Fruit fly (Drosophila melanogaster): Measurements from ENCODE around the gene CG3225.

The CG3225 gene

dm6 chr2L:4850356-4850755, 32.3 kb upstream of the CG3225 start, which contains the start of the genes mRpS2 and Mon1 (continued):
- TF ChIP-seq CG11723 (GFP tag; optimal IDR thresholded peaks at IDR 0.05) (peak; percentile 84), CG9817 (tag; optimal IDR thresholded peaks at IDR 0.05) (peak; percentile 94), Dip3 (GFP tag; optimal IDR thresholded peaks at IDR 0.05) (peak; percentile 83), CG10959 (GFP tag; IDR thresholded peaks at IDR 0.05) (peak; percentile 83), luna (GFP tag; optimal IDR thresholded peaks at IDR 0.05) (peak; percentile 34), unc-4 (GFP tag; IDR thresholded peaks at IDR 0.05; ENCODE audit: partially characterized antibody) (peak; percentile 36; the same call in 1 of the 2 replicates), CG3281 (GFP tag; optimal IDR thresholded peaks at IDR 0.05) (peak; percentile 95), CG4730 (GFP tag; IDR thresholded peaks at IDR 0.05) (peak; percentile 96), Ptx1 (GFP tag; IDR thresholded peaks at IDR 0.05) (peak; percentile 98), fd96Cb (tag; optimal IDR thresholded peaks at IDR 0.05) (peak; percentile 94), h (optimal IDR thresholded peaks at IDR 0.05) (no peak), Sox100B (GFP tag; optimal IDR thresholded peaks at IDR 0.05) (peak; percentile 90), CG11093 (GFP tag; IDR thresholded peaks at IDR 0.05) (peak; percentile 86), Mes4 (GFP tag; optimal IDR thresholded peaks at IDR 0.05) (peak; percentile 23), gce (GFP tag; IDR thresholded peaks at IDR 0.05) (peak; percentile 95), Fer3 (tag; optimal IDR thresholded peaks at IDR 0.05) (peak; percentile 97), rib (GFP tag; IDR thresholded peaks at IDR 0.05) (peak; percentile 89), scrt (GFP tag; optimal IDR thresholded peaks at IDR 0.05) (peak; percentile 88), CG33557 (GFP tag; optimal IDR thresholded peaks at IDR 0.05) (peak; percentile 81), CG34422 (GFP tag; IDR thresholded peaks at IDR 0.05) (peak; percentile 98), CG12299 (tag; optimal IDR thresholded peaks at IDR 0.05) (peak; percentile 91), Side (GFP tag; optimal IDR thresholded peaks at IDR 0.05) (peak; percentile 65), CG9797 (GFP tag; optimal IDR thresholded peaks at IDR 0.05) (peak; percentile 16), inv (GFP tag; IDR thresholded peaks at IDR 0.05; ENCODE audit: partially characterized antibody) (no peak), Optix (GFP tag; IDR thresholded peaks at IDR 0.05) (peak; percentile 85), Hr3 (GFP tag; optimal IDR thresholded peaks at IDR 0.05) (peak; percentile 96), NfI (GFP tag; optimal IDR thresholded peaks at IDR 0.05) (peak; percentile 95), CG5180 (GFP tag; optimal IDR thresholded peaks at IDR 0.05) (peak; percentile 74), CG18262 (tag; optimal IDR thresholded peaks at IDR 0.05) (peak; percentile 96), dati (GFP tag; IDR thresholded peaks at IDR 0.05) (peak; percentile 92), cwo (GFP tag; optimal IDR thresholded peaks at IDR 0.05) (peak; percentile 91), chinmo (GFP tag; IDR thresholded peaks at IDR 0.05; ENCODE audit: partially characterized antibody) (no peak), CG3163 (GFP tag; optimal IDR thresholded peaks at IDR 0.05) (no peak), kah (GFP tag; optimal IDR thresholded peaks at IDR 0.05) (peak; percentile 70), CG11456 (GFP tag; IDR thresholded peaks at IDR 0.05) (peak; percentile 97), MTF-1 (GFP tag; optimal IDR thresholded peaks at IDR 0.05; ENCODE audit: borderline replicate concordance) (peak; percentile 84), trem (tag; optimal IDR thresholded peaks at IDR 0.05) (peak; percentile 94), CG32532 (GFP tag; IDR thresholded peaks at IDR 0.05) (peak; percentile 98), wek (GFP tag; optimal IDR thresholded peaks at IDR 0.05) (peak; percentile 79), eyg (GFP tag; optimal IDR thresholded peaks at IDR 0.05) (peak; percentile 18), salm (tag; optimal IDR thresholded peaks at IDR 0.05) (peak; percentile 72), CG3838 (GFP tag; optimal IDR thresholded peaks at IDR 0.05) (peak; percentile 70), CG6791 (GFP tag; IDR thresholded peaks at IDR 0.05; ENCODE audit: partially characterized antibody) (no peak), CG13123 (GFP tag; optimal IDR thresholded peaks at IDR 0.05) (peak; percentile 91), sd (tag; optimal IDR thresholded peaks at IDR 0.05) (no peak), CG3847 (GFP tag; IDR thresholded peaks at IDR 0.05) (peak; percentile 96), CG1602 (GFP tag; optimal IDR thresholded peaks at IDR 0.05) (peak; percentile 95), CG16815 (GFP tag; optimal IDR thresholded peaks at IDR 0.05) (peak; percentile 83), Abd-B (GFP tag; optimal IDR thresholded peaks at IDR 0.05) (peak; percentile 93), Gsc (GFP tag; IDR thresholded peaks at IDR 0.05) (peak; percentile 62), aop (GFP tag; IDR thresholded peaks at IDR 0.05) (peak; percentile 82)

Data from whole organism, embryonic.